Fruit fly (Drosophila melanogaster) whole organism, embryonic: ENCODE results near the gene RpS14a.

ENCODE experiments used
- CG12104 ChIP-seq: fragments of 200-800 bp; sonication (Bioruptor generic); optimal IDR thresholded peaks from 3 replicates; lab custom pipeline; 2016; ENCODE audit warnings: missing biosample characterization, missing genetic modification characterization
- CG13123 ChIP-seq: fragments of 200-800 bp; sonication (Bioruptor generic); optimal IDR thresholded peaks from 2 replicates; lab custom pipeline; 2016; ENCODE audit warnings: missing biosample characterization, missing genetic modification characterization
- CG13424 ChIP-seq: fragments of 200-800 bp; sonication (Bioruptor generic); optimal IDR thresholded peaks from 2 replicates; lab custom pipeline; 2019; ENCODE audit warnings: missing biosample characterization, mild to moderate bottlenecking, missing genetic modification characterization, moderate library complexity
- CG15011 ChIP-seq: fragments of 200-800 bp; sonication (Bioruptor generic); optimal IDR thresholded peaks from 3 replicates; lab custom pipeline; 2018; ENCODE audit warnings: missing biosample characterization, mild to moderate bottlenecking, missing genetic modification characterization
- CG15269 ChIP-seq: fragments of 200-800 bp; sonication (Bioruptor generic); optimal IDR thresholded peaks from 2 replicates; lab custom pipeline; 2018; ENCODE audit warnings: missing biosample characterization, mild to moderate bottlenecking, missing genetic modification characterization, moderate library complexity
- CG17385 ChIP-seq: fragments of 200-800 bp; sonication (Bioruptor generic); optimal IDR thresholded peaks from 3 replicates; lab custom pipeline; 2018; ENCODE audit warnings: missing biosample characterization, mild to moderate bottlenecking, missing genetic modification characterization
- CG17568 ChIP-seq: fragments of 200-800 bp; sonication (Bioruptor generic); optimal IDR thresholded peaks from 2 replicates; lab custom pipeline; 2018; ENCODE audit warnings: missing biosample characterization, mild to moderate bottlenecking, missing genetic modification characterization, moderate library complexity
- CG31224 ChIP-seq: fragments of 200-800 bp; sonication (Bioruptor generic); IDR thresholded peaks from 2 replicates; pipeline ENCODE4 v1.3.6; 2022; ENCODE audit warnings: missing biosample characterization, missing genetic modification characterization
- CG32532 ChIP-seq: fragments of 200-800 bp; sonication (Bioruptor generic); IDR thresholded peaks from 2 replicates; pipeline ENCODE4 v1.3.6; 2022; ENCODE audit warnings: missing biosample characterization, missing genetic modification characterization
- CG33213 ChIP-seq: fragments of 200-800 bp; sonication (Bioruptor generic); optimal IDR thresholded peaks from 3 replicates; lab custom pipeline; 2016; ENCODE audit warnings: missing biosample characterization, missing genetic modification characterization
- CG4424 ChIP-seq: fragments of 200-800 bp; sonication (Bioruptor generic); optimal IDR thresholded peaks from 3 replicates; lab custom pipeline; 2016; ENCODE audit warnings: missing biosample characterization, missing genetic modification characterization
- CG4820 ChIP-seq: fragments of 200-800 bp; sonication (Bioruptor generic); optimal IDR thresholded peaks from 3 replicates; lab custom pipeline; 2016; ENCODE audit warnings: missing biosample characterization, missing genetic modification characterization
- CG7372 ChIP-seq: fragments of 200-800 bp; sonication (Bioruptor generic); IDR thresholded peaks from 2 replicates; pipeline ENCODE4 v1.3.6; 2022; ENCODE audit warnings: missing biosample characterization, missing genetic modification characterization
- CG9932 ChIP-seq: fragments of 200-800 bp; sonication (Bioruptor generic); IDR thresholded peaks from 2 replicates; pipeline ENCODE4 v1.3.6; 2022; ENCODE audit warnings: missing biosample characterization, missing genetic modification characterization
- Ets65A ChIP-seq: fragments of 200-800 bp; sonication (Bioruptor generic); peaks from one replicate; lab custom pipeline; 2016; ENCODE audit warnings: missing biosample characterization, missing genetic modification characterization
- Fer2 ChIP-seq: fragments of 200-800 bp; sonication (Bioruptor generic); optimal IDR thresholded peaks from 2 replicates; lab custom pipeline; 2018; ENCODE audit warnings: missing biosample characterization, mild to moderate bottlenecking, missing genetic modification characterization, moderate library complexity
- Fer3 ChIP-seq: fragments of 200-800 bp; sonication (Bioruptor generic); optimal IDR thresholded peaks from 2 replicates; lab custom pipeline; 2018; ENCODE audit warnings: missing biosample characterization, mild to moderate bottlenecking, missing genetic modification characterization, moderate library complexity
- Pdp1 ChIP-seq, 2 experiments: fragments of 200-800 bp; sonication (Bioruptor generic); optimal IDR thresholded peaks; 3 replicates each; lab custom pipeline; 2016; ENCODE audit warnings: missing biosample characterization in 2 of 2, missing genetic modification characterization in 2 of 2, mild to moderate bottlenecking in 1 of 2, moderate library complexity in 1 of 2
- ap ChIP-seq: fragments of 200-800 bp; sonication (Bioruptor generic); IDR thresholded peaks from 2 replicates; pipeline ENCODE4 v1.3.6; 2022; ENCODE audit warnings: missing biosample characterization, missing genetic modification characterization
- bab2 ChIP-seq: fragments of 200-800 bp; sonication (Bioruptor generic); optimal IDR thresholded peaks from 2 replicates; lab custom pipeline; 2016; ENCODE audit warnings: missing biosample characterization, missing genetic modification characterization
- bsh ChIP-seq, 2 experiments: fragments of 200-800 bp; sonication (Bioruptor generic); optimal IDR thresholded peaks; 2 replicates each; lab custom pipeline; 2017 to 2018; ENCODE audit warnings: mild to moderate bottlenecking in 2 of 2, missing biosample characterization in 2 of 2, missing genetic modification characterization in 2 of 2, moderate library complexity in 1 of 2
- dan ChIP-seq: fragments of 200-800 bp; sonication (Bioruptor generic); IDR thresholded peaks from 2 replicates; pipeline ENCODE4 v1.3.6; 2022; ENCODE audit warnings: missing biosample characterization, missing genetic modification characterization
- grn ChIP-seq: fragments of 200-800 bp; sonication (Bioruptor generic); optimal IDR thresholded peaks from 3 replicates; lab custom pipeline; 2017; ENCODE audit warnings: missing biosample characterization, missing genetic modification characterization
- hth ChIP-seq: fragments of >200 bp; optimal IDR thresholded peaks from 2 replicates; lab custom pipeline; 2017; ENCODE audit warnings: inconsistent platforms
- inv ChIP-seq: fragments of 200-800 bp; sonication (Bioruptor generic); IDR thresholded peaks from 2 replicates; pipeline ENCODE4 v1.3.6; 2022; ENCODE audit warnings: missing biosample characterization, missing genetic modification characterization; ENCODE audit not compliant: partially characterized antibody
- nom ChIP-seq: fragments of 200-800 bp; sonication (Bioruptor generic); optimal IDR thresholded peaks from 2 replicates; lab custom pipeline; 2017; ENCODE audit warnings: missing biosample characterization, missing genetic modification characterization, mild to moderate bottlenecking, moderate library complexity, missing genetic modification reagents
- scrt ChIP-seq: fragments of 200-800 bp; sonication (Bioruptor generic); optimal IDR thresholded peaks from 2 replicates; lab custom pipeline; 2018; ENCODE audit warnings: missing biosample characterization, mild to moderate bottlenecking, missing genetic modification characterization, moderate library complexity
- sens-2 ChIP-seq: fragments of 200-800 bp; sonication (Bioruptor generic); IDR thresholded peaks from 2 replicates; pipeline ENCODE4 v1.3.6; 2022; ENCODE audit warnings: missing biosample characterization, missing genetic modification characterization
- sr ChIP-seq: fragments of 200-800 bp; sonication (Bioruptor generic); IDR thresholded peaks from 3 replicates; pipeline ENCODE4 v1.3.6; 2022; ENCODE audit warnings: missing biosample characterization, missing genetic modification characterization
- wor ChIP-seq: fragments of 200-800 bp; sonication (Bioruptor generic); IDR thresholded peaks from 2 replicates; pipeline ENCODE4 v1.3.6; 2022; ENCODE audit warnings: missing biosample characterization, missing genetic modification characterization

The RpS14a gene

DNA sequence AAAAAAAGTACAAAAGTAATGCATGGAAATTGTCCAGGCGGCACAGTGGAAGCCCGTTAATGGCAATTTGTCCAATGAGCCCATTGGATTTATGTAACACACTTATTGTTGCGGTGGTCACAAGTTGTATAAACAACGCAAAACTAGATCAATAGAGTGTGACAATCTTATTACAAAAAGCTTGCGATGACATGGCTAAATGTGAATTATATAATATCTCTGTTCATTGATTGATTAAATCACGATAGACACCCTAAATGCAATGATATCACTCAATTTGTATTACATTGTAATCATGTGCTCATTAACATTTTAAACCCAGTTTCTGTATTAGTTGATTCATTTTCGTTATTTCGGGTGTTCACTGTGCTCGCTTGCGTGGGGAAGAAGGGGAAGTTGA is 44.5 kb downstream of the RpS14a start (continued):
- TF ChIP-seq CG33213: no peak
- no peak for TF ChIP-seq ap (GFP tag; lab: Robert Waterston, UW)
- no peak for TF ChIP-seq CG17385 (GFP tag; lab: Kevin White, UChicago)
- TF ChIP-seq CG31224 (GFP tag; lab: Robert Waterston, UW): no peak
- TF ChIP-seq CG9932 (GFP tag; lab: Robert Waterston, UW): no peak
- no peak for TF ChIP-seq inv (GFP tag; lab: Robert Waterston, UW)
- no peak for TF ChIP-seq CG4424 (GFP tag; lab: Kevin White, UChicago)
- no peak for TF ChIP-seq bab2 (GFP tag; lab: Kevin White, UChicago)
- TF ChIP-seq CG7372 (GFP tag; lab: Robert Waterston, UW): no peak
- no peak for TF ChIP-seq sr (GFP tag; lab: Robert Waterston, UW)
- no peak for TF ChIP-seq hth (lab: Kevin White, UChicago)
- no peak for TF ChIP-seq wor
- no peak for TF ChIP-seq CG13123 (GFP tag; lab: Kevin White, UChicago)
- no peak for TF ChIP-seq CG17568 (GFP tag; lab: Kevin White, UChicago)
- TF ChIP-seq Pdp1 (GFP tag; optimal IDR thresholded peaks at IDR 0.05; lab: Kevin White, UChicago): peak in 1 of 2 experiments; percentile 81
- TF ChIP-seq CG15011 (GFP tag; lab: Kevin White, UChicago): no peak
- TF ChIP-seq CG12104: no peak

DNA sequence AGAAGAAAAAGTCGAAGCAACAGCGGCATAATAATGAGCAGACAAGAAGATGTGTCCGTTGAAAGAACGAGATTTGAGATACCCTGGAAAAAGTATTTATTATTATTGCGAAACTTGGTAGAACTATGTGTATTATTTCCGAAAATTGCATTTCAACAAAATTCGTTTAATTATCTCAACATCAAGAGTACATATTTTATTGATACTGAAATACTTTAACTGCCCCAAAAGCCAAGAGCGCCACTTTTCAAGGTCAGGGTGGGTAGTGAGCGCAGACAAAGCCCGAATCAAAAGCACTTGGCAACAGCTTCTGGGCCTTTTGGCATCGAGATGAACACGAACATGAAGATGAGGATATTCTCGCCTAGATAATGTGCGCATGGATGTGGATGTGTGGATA is 45.7 kb downstream of the RpS14a start:
- no peak for TF ChIP-seq CG13424 (tag; lab: Kevin White, UChicago)
- no peak for TF ChIP-seq CG4820 (GFP tag; lab: Kevin White, UChicago)
- no peak for TF ChIP-seq sens-2 (GFP tag; lab: Robert Waterston, UW)
- no peak for TF ChIP-seq CG15269
- TF ChIP-seq Fer2 (tag; lab: Kevin White, UChicago): no peak
- no peak for TF ChIP-seq Fer3 (tag; lab: Kevin White, UChicago)
- TF ChIP-seq dan (GFP tag; lab: Robert Waterston, UW): no peak
- TF ChIP-seq scrt (GFP tag; lab: Kevin White, UChicago): no peak
- TF ChIP-seq grn: no peak

DNA sequence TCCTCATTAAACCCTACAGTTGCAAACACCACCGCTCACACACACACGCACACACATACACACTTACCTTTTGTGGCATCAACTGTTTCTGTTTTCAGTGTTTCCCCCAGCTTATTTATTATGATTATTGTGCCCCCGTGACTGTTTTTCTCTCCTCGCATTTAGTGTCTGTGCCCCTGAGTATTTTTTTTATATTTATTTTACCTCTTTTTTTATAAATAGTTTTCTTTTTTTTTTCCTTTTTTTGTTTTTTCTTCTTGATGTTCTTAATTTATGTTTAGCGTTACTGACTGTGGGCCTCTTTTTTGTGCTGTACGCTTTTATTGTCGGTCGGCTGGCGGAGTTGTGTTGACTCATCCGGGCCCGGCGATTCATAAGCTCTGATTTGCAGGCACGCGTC is 47.2 kb downstream of the RpS14a start:
- TF ChIP-seq CG32532 (no peak), bsh (GFP tag; optimal IDR thresholded peaks at IDR 0.05; lab: Kevin White, UChicago) (peak in 1 of 2 experiments; percentile 39), Ets65A (GFP tag; lab: Kevin White, UChicago) (peak; percentile 38), nom (GFP tag; lab: Kevin White, UChicago) (peak; percentile 95)
